Fruit fly (Drosophila melanogaster): Measurements from ENCODE around the gene CG17751.

DNA sequence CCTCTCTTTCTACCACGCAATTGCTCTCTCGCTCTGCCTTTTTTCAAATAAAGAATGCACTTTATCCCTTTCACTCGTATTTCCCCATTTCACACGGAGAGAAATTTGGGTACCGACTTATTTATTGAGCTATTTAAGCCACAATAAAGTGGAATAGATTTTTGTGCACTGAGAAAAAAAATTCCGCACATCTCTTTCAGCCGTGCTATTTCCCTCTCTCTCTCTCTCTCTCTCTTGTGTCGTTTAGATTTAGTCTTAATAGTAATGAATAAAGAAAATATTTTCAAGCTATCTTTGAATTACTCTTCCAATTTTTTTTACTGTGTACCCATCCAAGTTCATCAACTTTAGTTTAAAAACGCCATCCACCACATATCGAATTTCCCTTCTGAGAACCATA lies 16.6 kb downstream of the CG17751 start:
- no peak for TF ChIP-seq CTCF (optimal IDR thresholded peaks at IDR 0.05)
- TF ChIP-seq CG8478 (optimal IDR thresholded peaks at IDR 0.05), result no peak
